Fruit fly (Drosophila melanogaster): ENCODE measurements around the gene dnk.

dnk gene

DNA sequence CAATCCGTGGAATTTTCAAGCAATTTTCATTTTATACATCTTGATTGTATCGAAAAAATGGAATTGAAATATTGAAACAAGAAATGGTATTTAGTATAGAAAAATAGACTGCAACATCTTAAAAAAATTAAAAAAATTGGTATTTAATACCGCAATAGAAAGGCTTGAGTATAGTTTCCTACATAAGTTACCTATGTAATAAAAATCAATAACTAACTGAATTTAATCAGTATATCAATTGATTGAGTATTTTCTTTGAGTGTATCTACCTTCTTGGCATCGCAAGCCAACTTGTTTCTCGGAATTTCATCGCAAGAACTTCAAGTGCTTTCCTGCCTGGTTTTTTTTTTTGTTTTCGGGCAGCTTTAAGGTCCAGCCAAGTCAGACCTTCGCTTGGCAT, 9.7 kb downstream of the dnk start (continued):
- TF ChIP-seq dmrt11E (tag; optimal IDR thresholded peaks at IDR 0.05) (peak; percentile 50), CG17612 (GFP tag; IDR thresholded peaks at IDR 0.05) (no peak), stc (GFP tag; IDR thresholded peaks at IDR 0.05) (peak; percentile 20; the same call in 1 of the 2 replicates), CG15696 (tag; optimal IDR thresholded peaks at IDR 0.05) (no peak), fd3F (GFP tag; optimal IDR thresholded peaks at IDR 0.05) (no peak), Xrp1 (GFP tag; IDR thresholded peaks at IDR 0.05) (peak; percentile 62; the same call in 1 of the 2 replicates), gem (tag; optimal IDR thresholded peaks at IDR 0.05) (peak; percentile 62), Ets65A (GFP tag) (no peak), CG4404 (GFP tag; IDR thresholded peaks at IDR 0.05) (no peak)

- no peak for TF ChIP-seq Fer1 (GFP tag; optimal IDR thresholded peaks at IDR 0.05)
- TF ChIP-seq CG8281 (tag; optimal IDR thresholded peaks at IDR 0.05) = peak; percentile 21
- no peak for TF ChIP-seq CG16813 (GFP tag; IDR thresholded peaks at IDR 0.05; ENCODE audit: partially characterized antibody)
- TF ChIP-seq sens (GFP tag) = no peak
- TF ChIP-seq CG14710 (tag; optimal IDR thresholded peaks at IDR 0.05) = no peak
- TF ChIP-seq sd (tag; optimal IDR thresholded peaks at IDR 0.05) = peak; percentile 76
- no peak for TF ChIP-seq CG33213 (GFP tag; optimal IDR thresholded peaks at IDR 0.05)
- no peak for TF ChIP-seq fu2 (GFP tag; optimal IDR thresholded peaks at IDR 0.05)
- TF ChIP-seq Ssrp (tag; optimal IDR thresholded peaks at IDR 0.05) = no peak
- no peak for TF ChIP-seq luna (GFP tag; optimal IDR thresholded peaks at IDR 0.05)
- TF ChIP-seq CG18262 (tag; optimal IDR thresholded peaks at IDR 0.05) = no peak
- TF ChIP-seq da (GFP tag; optimal IDR thresholded peaks at IDR 0.05) = no peak
- TF ChIP-seq zf30C (GFP tag; optimal IDR thresholded peaks at IDR 0.05) = no peak
- TF ChIP-seq D19B (GFP tag; optimal IDR thresholded peaks at IDR 0.05) = no peak
- TF ChIP-seq CG17829 (tag; optimal IDR thresholded peaks at IDR 0.05) = no peak
- no peak for TF ChIP-seq Opbp (GFP tag; IDR thresholded peaks at IDR 0.05; ENCODE audit: partially characterized antibody)
- TF ChIP-seq lab (GFP tag; optimal IDR thresholded peaks at IDR 0.05) = peak; percentile 35
- TF ChIP-seq Drgx (GFP tag; IDR thresholded peaks at IDR 0.05) = no peak
- TF ChIP-seq Sry-δ (GFP tag; optimal IDR thresholded peaks at IDR 0.05) = no peak
- TF ChIP-seq tgo (GFP tag; IDR thresholded peaks at IDR 0.05) = no peak
- TF ChIP-seq ssp (GFP tag; IDR thresholded peaks at IDR 0.05) = no peak
- TF ChIP-seq HLH4C (GFP tag; IDR thresholded peaks at IDR 0.05; ENCODE audit: partially characterized antibody) = no peak
- no peak for TF ChIP-seq corto (GFP tag; optimal IDR thresholded peaks at IDR 0.05)
- TF ChIP-seq ind (GFP tag; optimal IDR thresholded peaks at IDR 0.05) = no peak
- TF ChIP-seq ci (GFP tag; IDR thresholded peaks at IDR 0.05) = no peak
- TF ChIP-seq CG1832 (GFP tag; optimal IDR thresholded peaks at IDR 0.05) = no peak
- TF ChIP-seq salm (tag; optimal IDR thresholded peaks at IDR 0.05) = peak; percentile 15
- no peak for TF ChIP-seq bowl (GFP tag; IDR thresholded peaks at IDR 0.05)
- TF ChIP-seq tll (GFP tag; optimal IDR thresholded peaks at IDR 0.05) = no peak
- no peak for TF ChIP-seq CG9215 (GFP tag; IDR thresholded peaks at IDR 0.05)
- no peak for TF ChIP-seq Hr39 (optimal IDR thresholded peaks at IDR 0.05)
- TF ChIP-seq ase (GFP tag; IDR thresholded peaks at IDR 0.05) = no peak
- no peak for TF ChIP-seq prd (optimal IDR thresholded peaks at IDR 0.05)
- TF ChIP-seq prd (GFP tag; IDR thresholded peaks at IDR 0.05) = no peak
- no peak for TF ChIP-seq gem (tag; optimal IDR thresholded peaks at IDR 0.05)
- no peak for TF ChIP-seq Nf-YA (GFP tag; IDR thresholded peaks at IDR 0.05)
- no peak for TF ChIP-seq CG2199 (GFP tag; IDR thresholded peaks at IDR 0.05)
- TF ChIP-seq Doc3 (GFP tag; IDR thresholded peaks at IDR 0.05; ENCODE audit: partially characterized antibody) = no peak
- TF ChIP-seq Med (GFP tag) = peak; percentile 19
- TF ChIP-seq CG10147 (GFP tag; optimal IDR thresholded peaks at IDR 0.05) = no peak
- no peak for TF ChIP-seq CG9437 (GFP tag; optimal IDR thresholded peaks at IDR 0.05)
- TF ChIP-seq Dll (GFP tag; IDR thresholded peaks at IDR 0.05; ENCODE audit: partially characterized antibody) = no peak
- TF ChIP-seq al (GFP tag; IDR thresholded peaks at IDR 0.05) = no peak
Observed at dm6 chr3R:18991721-18992120, 10.9 kb downstream of the dnk start.

Data from whole organism, embryonic.